Worm (Caenorhabditis elegans): Measurements from ENCODE around the gene F49F1.18.
A peak's percentile ranks its signal among the peaks of the same experiment; 100 is the strongest.

F49F1.18 gene

ce11 chrIV:4123083-4123482 is 17.1 kb downstream of the F49F1.18 start, which contains the start of gene mul-1:
Gene mul-1 (minus strand): TSS chrIV:4123166.
- TF ChIP-seq dox-1 (GFP tag; IDR thresholded peaks at IDR 0.05), result no peak
- TF ChIP-seq nhr-80 (tag; optimal IDR thresholded peaks at IDR 0.05), result peak; percentile 46

DNA sequence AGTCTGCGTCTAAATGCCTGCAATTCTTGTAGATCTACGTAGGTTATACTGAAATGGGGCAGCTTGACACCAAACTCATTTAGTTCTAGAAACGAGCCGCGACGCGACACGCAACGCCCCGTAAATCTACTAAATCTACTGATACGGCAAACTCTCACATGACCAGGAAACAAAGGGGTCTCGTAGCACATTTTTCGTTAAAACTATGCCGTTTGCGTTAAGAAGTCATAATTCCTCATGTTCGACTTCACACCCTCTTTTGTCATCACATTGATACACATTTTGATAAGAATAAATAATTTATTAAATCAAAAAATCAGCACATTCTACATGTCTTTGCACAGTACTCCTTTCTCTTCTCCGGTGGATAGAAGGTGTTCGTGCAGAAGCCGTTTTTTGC is 19.1 kb downstream of the F49F1.18 start:
- no peak for TF ChIP-seq egl-18 (GFP tag; IDR thresholded peaks at IDR 0.05)
- no peak for TF ChIP-seq tbp1 (GFP tag; optimal IDR thresholded peaks at IDR 0.05)
- no peak for TF ChIP-seq lin-26 (GFP tag; IDR thresholded peaks at IDR 0.05)
- peak; percentile 19 for TF ChIP-seq nhr-80 (tag; optimal IDR thresholded peaks at IDR 0.05)
- TF ChIP-seq mxl-1 (tag; optimal IDR thresholded peaks at IDR 0.05), result no peak

DNA sequence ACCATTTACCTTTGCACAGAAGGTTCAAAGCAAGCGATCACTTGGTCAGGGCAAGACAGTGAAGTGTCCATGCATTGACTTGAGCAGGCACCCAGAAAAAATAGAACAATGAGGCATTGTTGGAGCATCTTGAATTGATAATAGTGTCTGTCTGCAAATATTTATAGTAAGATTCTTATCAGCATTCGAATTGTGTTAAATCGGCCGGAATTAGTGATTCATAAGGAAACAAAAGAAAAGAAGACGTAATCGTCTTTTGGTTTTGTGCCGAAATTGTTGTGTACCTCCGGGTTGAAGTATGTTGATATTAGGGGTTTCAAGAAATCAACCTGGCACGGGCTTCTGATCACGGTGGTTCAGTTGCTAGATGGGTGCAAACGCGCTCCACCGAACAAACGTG is 19.9 kb downstream of the F49F1.18 start, which contains the start of gene F49F1.5:
TSS of gene F49F1.5 (minus strand) at position 153 of the 400 bp plus-strand sequence.
- no peak for TF ChIP-seq nfya-1 (tag; optimal IDR thresholded peaks at IDR 0.05; ENCODE audit: borderline replicate concordance, insufficient read depth)
- no peak for TF ChIP-seq him-1 (tag; optimal IDR thresholded peaks at IDR 0.05)
- TF ChIP-seq K12H6.12 (tag; optimal IDR thresholded peaks at IDR 0.05), result no peak
- no peak for TF ChIP-seq B0019.2 (GFP tag; conservative IDR thresholded peaks at IDR 0.05)
- TF ChIP-seq akir-1 (GFP tag; optimal IDR thresholded peaks at IDR 0.05), result no peak
- TF ChIP-seq snpc-1.1 (tag; optimal IDR thresholded peaks at IDR 0.05; ENCODE audit: insufficient read depth), result no peak
- TF ChIP-seq let-607 (tag; optimal IDR thresholded peaks at IDR 0.05), result no peak
- no peak for TF ChIP-seq nhr-120 (GFP tag; IDR thresholded peaks at IDR 0.05)
- TF ChIP-seq unc-130 (GFP tag; optimal IDR thresholded peaks at IDR 0.05), result no peak
- no peak for TF ChIP-seq pbrm-1 (GFP tag; IDR thresholded peaks at IDR 0.05)
- TF ChIP-seq C17E4.6 (GFP tag; IDR thresholded peaks at IDR 0.05), result no peak
- no peak for TF ChIP-seq B0035.1 (tag; optimal IDR thresholded peaks at IDR 0.05)
- TF ChIP-seq F37B4.10 (GFP tag; IDR thresholded peaks at IDR 0.05), result no peak
- TF ChIP-seq ceh-58 (GFP tag; IDR thresholded peaks at IDR 0.05), result no peak
- no peak for TF ChIP-seq T07F8.4 (tag; optimal IDR thresholded peaks at IDR 0.05)
- no peak for TF ChIP-seq attf-5 (GFP tag; optimal IDR thresholded peaks at IDR 0.05)
- no peak for TF ChIP-seq Y79H2A.3 (GFP tag; conservative IDR thresholded peaks at IDR 0.05)

DNA sequence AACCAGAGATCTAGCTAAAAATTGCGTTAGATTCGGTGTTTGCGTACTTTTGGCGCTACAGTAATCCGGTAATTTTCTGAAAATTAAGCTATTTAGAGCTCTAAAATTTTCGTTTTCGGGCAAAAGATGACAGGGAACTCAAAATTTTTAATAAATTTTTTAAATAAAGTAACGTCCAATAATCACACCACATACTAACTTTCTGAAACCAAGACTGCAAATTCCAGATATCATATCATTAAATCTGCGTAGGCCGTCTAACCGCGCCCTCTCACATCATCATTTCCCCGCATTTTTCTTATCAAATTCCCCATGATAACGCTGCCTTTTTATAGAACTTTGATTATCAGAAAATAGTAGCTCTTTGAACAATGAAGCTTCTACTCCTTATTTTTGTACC is 22.7 kb downstream of the F49F1.18 start, which contains the start of gene drd-50:
TSS of gene drd-50 (plus strand) at position 301 of the 400 bp plus-strand sequence.
- TF ChIP-seq bed-2 (GFP tag; IDR thresholded peaks at IDR 0.05) (no peak), nhr-80 (tag; optimal IDR thresholded peaks at IDR 0.05) (peak; percentile 17)

- no peak for TF ChIP-seq mxl-1 (tag; optimal IDR thresholded peaks at IDR 0.05)
- no peak for TF ChIP-seq atf-7 (tag; optimal IDR thresholded peaks at IDR 0.05)
- TF ChIP-seq gei-17 (GFP tag; optimal IDR thresholded peaks at IDR 0.05), result no peak
- no peak for TF ChIP-seq aptf-3 (GFP tag; IDR thresholded peaks at IDR 0.05)
- TF ChIP-seq ceh-58 (GFP tag; IDR thresholded peaks at IDR 0.05), result no peak
- no peak for TF ChIP-seq F33H1.4 (GFP tag; IDR thresholded peaks at IDR 0.05)
- TF ChIP-seq cebp-2 (GFP tag; IDR thresholded peaks at IDR 0.05), result no peak
- TF ChIP-seq nfyb-1 (GFP tag; IDR thresholded peaks at IDR 0.05), result no peak
- no peak for TF ChIP-seq hmg-1.2 (GFP tag; IDR thresholded peaks at IDR 0.05)
- no peak for TF ChIP-seq lin-54 (GFP tag; optimal IDR thresholded peaks at IDR 0.05)
- TF ChIP-seq lag-1 (GFP tag; IDR thresholded peaks at IDR 0.05), result no peak
These were observed 24.5 kb downstream of the F49F1.18 start, which contains the start of the genes F49F1.4 and F49F1.2 for ce11 chrIV:4115634-4116033. Gene F49F1.4 (minus strand): TSS chrIV:4115734. Gene F49F1.2 (plus strand): TSS chrIV:4115943.
